Fruit fly (Drosophila melanogaster) whole organism, embryonic: ENCODE measurements around the gene CG15537.

ENCODE experiments used
- B-H2 ChIP-seq: fragments of 200-800 bp; sonication (Bioruptor generic); optimal IDR thresholded peaks from 2 replicates; lab custom pipeline; 2018; ENCODE audit warnings: missing biosample characterization, mild to moderate bottlenecking, missing genetic modification characterization
- CG10431 ChIP-seq: fragments of 200-800 bp; sonication (Bioruptor generic); optimal IDR thresholded peaks from 3 replicates; lab custom pipeline; 2018; ENCODE audit warnings: missing biosample characterization, mild to moderate bottlenecking, missing genetic modification characterization
- CG12071 ChIP-seq: fragments of 200-800 bp; sonication (Bioruptor generic); optimal IDR thresholded peaks from 3 replicates; lab custom pipeline; 2018; ENCODE audit warnings: missing biosample characterization, mild to moderate bottlenecking, missing genetic modification characterization
- CG15479 ChIP-seq: fragments of 200-800 bp; sonication (Bioruptor generic); optimal IDR thresholded peaks from 3 replicates; lab custom pipeline; 2019; ENCODE audit warnings: missing biosample characterization, mild to moderate bottlenecking, missing genetic modification characterization, moderate library complexity
- CG15696 ChIP-seq: fragments of 200-800 bp; sonication (Bioruptor generic); optimal IDR thresholded peaks from 2 replicates; lab custom pipeline; 2019; ENCODE audit warnings: missing biosample characterization, mild to moderate bottlenecking, missing genetic modification characterization, moderate library complexity
- CG1603 ChIP-seq: fragments of 200-800 bp; sonication (Bioruptor generic); optimal IDR thresholded peaks from 2 replicates; lab custom pipeline; 2019; ENCODE audit warnings: missing biosample characterization, mild to moderate bottlenecking, missing genetic modification characterization, moderate library complexity
- CG16863 ChIP-seq: fragments of 200-800 bp; sonication (Bioruptor generic); optimal IDR thresholded peaks from 3 replicates; lab custom pipeline; 2016; ENCODE audit warnings: missing biosample characterization, missing genetic modification characterization
- CG1792 ChIP-seq: fragments of 200-800 bp; sonication (Bioruptor generic); optimal IDR thresholded peaks from 2 replicates; lab custom pipeline; 2016; ENCODE audit warnings: missing biosample characterization, missing genetic modification characterization
- CG2116 ChIP-seq: fragments of 200-800 bp; sonication (Bioruptor generic); optimal IDR thresholded peaks from 3 replicates; lab custom pipeline; 2018; ENCODE audit warnings: missing biosample characterization, mild to moderate bottlenecking, missing genetic modification characterization
- CG30020 ChIP-seq: fragments of 200-800 bp; optimal IDR thresholded peaks from 2 replicates; lab custom pipeline; 2019; ENCODE audit warnings: missing biosample characterization, mild to moderate bottlenecking, missing genetic modification characterization, moderate library complexity
- CG3163 ChIP-seq: fragments of 200-800 bp; sonication (Bioruptor generic); optimal IDR thresholded peaks from 3 replicates; lab custom pipeline; 2016; ENCODE audit warnings: missing biosample characterization, missing genetic modification characterization
- CG3281 ChIP-seq: fragments of 200-800 bp; sonication (Bioruptor generic); optimal IDR thresholded peaks from 3 replicates; lab custom pipeline; 2017; ENCODE audit warnings: missing biosample characterization, mild to moderate bottlenecking, missing genetic modification characterization
- CG34422 ChIP-seq: fragments of 200-800 bp; sonication (Bioruptor generic); IDR thresholded peaks from 3 replicates; pipeline ENCODE4 v1.3.6; 2022; ENCODE audit warnings: missing biosample characterization, missing genetic modification characterization
- CG4404 ChIP-seq: fragments of 200-800 bp; sonication (Bioruptor generic); IDR thresholded peaks from 2 replicates; pipeline ENCODE4 v1.3.6; 2022; ENCODE audit warnings: missing biosample characterization, missing genetic modification characterization
- CG4854 ChIP-seq: fragments of 200-800 bp; sonication (Bioruptor generic); optimal IDR thresholded peaks from 2 replicates; lab custom pipeline; 2016; ENCODE audit warnings: missing biosample characterization, missing genetic modification characterization, inconsistent platforms
- CG7839 ChIP-seq: fragments of 200-800 bp; sonication (Bioruptor generic); optimal IDR thresholded peaks from 3 replicates; lab custom pipeline; 2018; ENCODE audit warnings: missing biosample characterization, mild to moderate bottlenecking, missing genetic modification characterization, moderate library complexity
- CG7928 ChIP-seq: fragments of 200-800 bp; sonication (Bioruptor generic); optimal IDR thresholded peaks from 2 replicates; lab custom pipeline; 2017; ENCODE audit warnings: missing biosample characterization, mild to moderate bottlenecking, missing genetic modification characterization
- Dfd ChIP-seq, 2 experiments: fragments of >200 bp; optimal IDR thresholded peaks; 2 replicates each; lab custom pipeline; 2017; ENCODE audit warnings: missing biosample characterization in 2 of 2, missing genetic modification characterization in 2 of 2
- E2f2 ChIP-seq: fragments of 200-800 bp; sonication (Bioruptor generic); IDR thresholded peaks from 2 replicates; pipeline ENCODE4 v1.3.6; 2022; ENCODE audit warnings: missing biosample characterization, missing genetic modification characterization
- GATAe ChIP-seq: fragments of 200-800 bp; sonication (Bioruptor generic); conservative IDR thresholded peaks from 2 replicates; pipeline ENCODE4 v1.3.6; 2022; ENCODE audit warnings: missing biosample characterization, missing genetic modification characterization
- H2.0 ChIP-seq: fragments of 200-800 bp; sonication (Bioruptor generic); IDR thresholded peaks from 2 replicates; pipeline ENCODE4 v1.3.6; 2022; ENCODE audit warnings: missing biosample characterization, missing genetic modification characterization
- HLH3B ChIP-seq: fragments of 200-800 bp; sonication (Bioruptor generic); IDR thresholded peaks from 2 replicates; pipeline ENCODE4 v1.3.6; 2022; ENCODE audit warnings: missing biosample characterization, missing genetic modification characterization
- Hey ChIP-seq: fragments of 200-800 bp; sonication (Bioruptor generic); optimal IDR thresholded peaks from 3 replicates; lab custom pipeline; 2018; ENCODE audit warnings: missing biosample characterization, mild to moderate bottlenecking, missing genetic modification characterization
- Hmr ChIP-seq: fragments of 200-800 bp; sonication (Bioruptor generic); optimal IDR thresholded peaks from 3 replicates; lab custom pipeline; 2017; ENCODE audit warnings: mild to moderate bottlenecking, missing biosample characterization, missing genetic modification reagents, missing genetic modification characterization
- Lpt ChIP-seq: fragments of >200 bp; optimal IDR thresholded peaks from 2 replicates; lab custom pipeline; 2018; ENCODE audit warnings: missing biosample characterization, missing genetic modification characterization
- Oaz ChIP-seq: fragments of 200-800 bp; sonication (Bioruptor generic); IDR thresholded peaks from 2 replicates; pipeline ENCODE4 v1.3.6; 2022; ENCODE audit warnings: missing biosample characterization, missing genetic modification characterization
- Opbp ChIP-seq: fragments of 200-800 bp; sonication (Bioruptor generic); IDR thresholded peaks from 3 replicates; pipeline ENCODE4 v1.3.6; 2022; ENCODE audit warnings: missing biosample characterization, missing genetic modification characterization; ENCODE audit not compliant: partially characterized antibody
- PHDP ChIP-seq: fragments of 200-800 bp; sonication (Bioruptor generic); optimal IDR thresholded peaks from 3 replicates; lab custom pipeline; 2018; ENCODE audit warnings: missing biosample characterization, mild to moderate bottlenecking, missing genetic modification characterization, moderate library complexity
- Pdp1 ChIP-seq, 2 experiments: fragments of 200-800 bp; sonication (Bioruptor generic); optimal IDR thresholded peaks; 3 replicates each; lab custom pipeline; 2016; ENCODE audit warnings: missing biosample characterization in 2 of 2, missing genetic modification characterization in 2 of 2, mild to moderate bottlenecking in 1 of 2, moderate library complexity in 1 of 2
- Rx ChIP-seq: fragments of 200-800 bp; sonication (Bioruptor generic); IDR thresholded peaks from 2 replicates; pipeline ENCODE4 v1.3.6; 2022; ENCODE audit warnings: missing biosample characterization, missing genetic modification characterization
- Sry-δ ChIP-seq: fragments of 200-800 bp; sonication (Bioruptor generic); optimal IDR thresholded peaks from 2 replicates; lab custom pipeline; 2016; ENCODE audit warnings: missing biosample characterization, missing genetic modification characterization
- ab ChIP-seq: fragments of 200-800 bp; sonication (Bioruptor generic); optimal IDR thresholded peaks from 2 replicates; lab custom pipeline; 2016; ENCODE audit warnings: missing biosample characterization, missing genetic modification characterization
- bsh ChIP-seq, 2 experiments: fragments of 200-800 bp; sonication (Bioruptor generic); optimal IDR thresholded peaks; 2 replicates each; lab custom pipeline; 2017 to 2018; ENCODE audit warnings: mild to moderate bottlenecking in 2 of 2, missing biosample characterization in 2 of 2, missing genetic modification characterization in 2 of 2, moderate library complexity in 1 of 2
- chn ChIP-seq: fragments of 200-800 bp; sonication (Bioruptor generic); optimal IDR thresholded peaks from 2 replicates; lab custom pipeline; 2016; ENCODE audit warnings: missing biosample characterization, missing genetic modification characterization
- gcm ChIP-seq: fragments of 200-800 bp; sonication (Bioruptor generic); optimal IDR thresholded peaks from 2 replicates; lab custom pipeline; 2019; ENCODE audit warnings: missing biosample characterization, mild to moderate bottlenecking, missing genetic modification characterization, moderate library complexity
- gcm2 ChIP-seq: fragments of 200-800 bp; sonication (Bioruptor generic); optimal IDR thresholded peaks from 2 replicates; lab custom pipeline; 2016; ENCODE audit warnings: missing biosample characterization, missing genetic modification characterization
- kah ChIP-seq: fragments of 200-800 bp; sonication (Bioruptor generic); optimal IDR thresholded peaks from 2 replicates; lab custom pipeline; 2018; ENCODE audit warnings: missing biosample characterization, mild to moderate bottlenecking, missing genetic modification characterization
- lbe ChIP-seq: fragments of 200-800 bp; sonication (Bioruptor generic); optimal IDR thresholded peaks from 2 replicates; lab custom pipeline; 2016; ENCODE audit warnings: missing biosample characterization, mild to moderate bottlenecking, missing genetic modification characterization
- lola ChIP-seq, 3 experiments: fragments of >200 bp in 2 of 3; fragments of 200-800 bp in 1 of 3; sonication (Bioruptor generic) in 1 of 3; optimal IDR thresholded peaks; 2 replicates each; lab custom pipeline; 2017 to 2019; ENCODE audit warnings: missing biosample characterization in 3 of 3, missing genetic modification characterization in 3 of 3, mild to moderate bottlenecking in 1 of 3, moderate library complexity in 1 of 3
- mirr ChIP-seq: fragments of 200-800 bp; sonication (Bioruptor generic); optimal IDR thresholded peaks from 3 replicates; lab custom pipeline; 2018; ENCODE audit warnings: missing biosample characterization, mild to moderate bottlenecking, missing genetic modification characterization
- nerfin-1 ChIP-seq: fragments of 200-800 bp; sonication (Bioruptor generic); optimal IDR thresholded peaks from 3 replicates; lab custom pipeline; 2019; ENCODE audit warnings: missing biosample characterization, mild to moderate bottlenecking, missing genetic modification characterization, moderate library complexity
- nom ChIP-seq: fragments of 200-800 bp; sonication (Bioruptor generic); optimal IDR thresholded peaks from 2 replicates; lab custom pipeline; 2017; ENCODE audit warnings: missing biosample characterization, missing genetic modification characterization, mild to moderate bottlenecking, moderate library complexity, missing genetic modification reagents
- pho ChIP-seq: fragments of 200-800 bp; sonication (Bioruptor generic); optimal IDR thresholded peaks from 2 replicates; lab custom pipeline; 2016; ENCODE audit warnings: missing biosample characterization, missing genetic modification characterization
- pros ChIP-seq: fragments of 200-800 bp; sonication (Bioruptor generic); optimal IDR thresholded peaks from 3 replicates; lab custom pipeline; 2019; ENCODE audit warnings: missing biosample characterization, mild to moderate bottlenecking, missing genetic modification characterization, moderate library complexity
- ro ChIP-seq: fragments of 200-800 bp; sonication (Bioruptor generic); IDR thresholded peaks from 2 replicates; pipeline ENCODE4 v1.3.6; 2022; ENCODE audit warnings: missing biosample characterization, missing genetic modification characterization
- row ChIP-seq: fragments of 200-800 bp; sonication (Bioruptor generic); IDR thresholded peaks from 3 replicates; pipeline ENCODE4 v1.3.6; 2022; ENCODE audit warnings: missing biosample characterization, missing genetic modification characterization
- sens-2 ChIP-seq: fragments of 200-800 bp; sonication (Bioruptor generic); IDR thresholded peaks from 2 replicates; pipeline ENCODE4 v1.3.6; 2022; ENCODE audit warnings: missing biosample characterization, missing genetic modification characterization
- tin ChIP-seq: fragments of 200-800 bp; sonication (Bioruptor generic); optimal IDR thresholded peaks from 3 replicates; lab custom pipeline; 2016; ENCODE audit warnings: missing biosample characterization, missing genetic modification characterization
- tup ChIP-seq: fragments of 200-800 bp; sonication (Bioruptor generic); optimal IDR thresholded peaks from 2 replicates; lab custom pipeline; 2016; ENCODE audit warnings: missing biosample characterization, mild to moderate bottlenecking, missing genetic modification characterization, moderate library complexity

CG15537 gene

DNA sequence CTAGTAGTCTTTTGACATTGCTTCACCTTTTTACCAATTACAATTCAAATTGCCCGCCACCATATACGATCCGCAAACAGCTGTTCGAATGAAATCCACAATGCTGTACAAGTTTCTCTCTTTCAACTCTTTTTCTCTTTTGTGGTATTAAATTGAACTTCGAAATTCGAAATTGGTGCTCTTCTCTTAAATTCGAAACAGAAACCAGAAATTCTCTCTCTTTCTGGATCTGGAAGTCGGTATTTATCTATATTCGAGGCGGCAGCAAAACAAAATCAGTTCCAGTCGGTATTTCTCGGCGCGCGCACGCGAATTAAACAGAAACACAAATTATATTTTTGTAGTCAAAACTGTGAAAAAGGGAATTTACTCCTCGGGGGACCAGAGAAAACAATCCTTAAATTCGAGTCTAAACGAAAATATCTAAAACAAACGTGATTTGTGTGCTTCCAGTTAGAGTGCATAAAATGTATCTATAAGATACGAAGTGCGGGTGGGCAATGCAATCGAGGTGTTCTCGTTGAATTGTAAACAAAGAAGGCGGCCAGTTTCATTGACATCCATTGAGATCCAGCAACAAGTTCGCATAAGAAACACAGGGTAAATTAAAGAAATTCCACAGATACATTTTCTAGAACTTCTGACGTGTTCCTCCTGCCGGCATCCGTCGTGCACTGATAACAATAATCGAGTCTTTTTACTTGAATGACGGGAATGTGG, 22.5 kb upstream of the CG15537 start, which contains the start of gene PH4alphaEFB (continued):
- TF ChIP-seq CG1792 (GFP tag; lab: Kevin White, UChicago): no peak
- TF ChIP-seq CG30020 (tag; lab: Kevin White, UChicago): peak; percentile 7
- TF ChIP-seq CG7839 (tag; lab: Kevin White, UChicago): peak; percentile 12
- no peak for TF ChIP-seq CG16863 (GFP tag; lab: Kevin White, UChicago)
- TF ChIP-seq mirr (GFP tag; lab: Kevin White, UChicago): peak; percentile 14
- TF ChIP-seq HLH3B (GFP tag; lab: Robert Waterston, UW): no peak
- no peak for TF ChIP-seq GATAe (GFP tag; lab: Robert Waterston, UW)
- peak; percentile 56 for TF ChIP-seq nerfin-1 (tag; lab: Kevin White, UChicago)
- TF ChIP-seq Pdp1 (GFP tag; optimal IDR thresholded peaks at IDR 0.05; lab: Kevin White, UChicago): no peak
- no peak for TF ChIP-seq CG2116
- TF ChIP-seq lbe (GFP tag; lab: Kevin White, UChicago): peak; percentile 47
- TF ChIP-seq Hey (tag; lab: Kevin White, UChicago): no peak
- TF ChIP-seq Rx (GFP tag; lab: Robert Waterston, UW): no peak
- TF ChIP-seq bsh (GFP tag; optimal IDR thresholded peaks at IDR 0.05; lab: Kevin White, UChicago): no peak
- TF ChIP-seq CG10431 (GFP tag; lab: Kevin White, UChicago): peak; percentile 5
- TF ChIP-seq Oaz (GFP tag; lab: Robert Waterston, UW): no peak
- 0 out of 3 replicates have a peak, but pooled peaks have one; percentile 22 for TF ChIP-seq Opbp
- TF ChIP-seq kah (GFP tag; lab: Kevin White, UChicago): no peak
- TF ChIP-seq CG4404 (GFP tag; lab: Robert Waterston, UW): no peak
- peak; percentile 64 for TF ChIP-seq gcm
- TF ChIP-seq CG3281 (GFP tag; lab: Kevin White, UChicago): no peak
- TF ChIP-seq sens-2 (GFP tag; lab: Robert Waterston, UW): peak; percentile 33; the same call in 1 of the 2 replicates
- TF ChIP-seq ro (GFP tag; lab: Robert Waterston, UW): no peak
- peak; percentile 57 for TF ChIP-seq nom
- no peak for TF ChIP-seq CG4854 (GFP tag; lab: Kevin White, UChicago)
- no peak for TF ChIP-seq CG15479 (GFP tag; lab: Kevin White, UChicago)
- peak; percentile 99 for TF ChIP-seq CG3163 (GFP tag; lab: Kevin White, UChicago)
- peak; percentile 7 for TF ChIP-seq B-H2 (GFP tag; lab: Kevin White, UChicago)
- no peak for TF ChIP-seq Sry-δ (GFP tag; lab: Kevin White, UChicago)
- no peak for TF ChIP-seq Lpt
- no peak for TF ChIP-seq tup (GFP tag; lab: Kevin White, UChicago)
- TF ChIP-seq chn (GFP tag; lab: Kevin White, UChicago): no peak
- peak; percentile 56; the same call in 2 of the 3 replicates for TF ChIP-seq CG34422 (GFP tag; lab: Robert Waterston, UW)
- no peak for TF ChIP-seq ab
- no peak for TF ChIP-seq H2.0 (GFP tag; lab: Robert Waterston, UW)
- TF ChIP-seq E2f2 (GFP tag; lab: Robert Waterston, UW): peak; percentile 92
- no peak for TF ChIP-seq row (GFP tag; lab: Robert Waterston, UW)
- no peak for TF ChIP-seq CG1603 (tag; lab: Kevin White, UChicago)
- no peak for TF ChIP-seq tin
- peak; percentile 0 for TF ChIP-seq Hmr (GFP tag; lab: Kevin White, UChicago)
- TF ChIP-seq CG12071 (GFP tag; lab: Kevin White, UChicago): no peak
- TF ChIP-seq Dfd (GFP tag; optimal IDR thresholded peaks at IDR 0.05; lab: Kevin White, UChicago): no peak
- TF ChIP-seq gcm2 (GFP tag; lab: Kevin White, UChicago): no peak
- TF ChIP-seq CG15696 (tag; lab: Kevin White, UChicago): no peak
- no peak for TF ChIP-seq lola (GFP tag; optimal IDR thresholded peaks at IDR 0.05; lab: Kevin White, UChicago)
- no peak for TF ChIP-seq pho (GFP tag; lab: Kevin White, UChicago)
- no peak for TF ChIP-seq PHDP
- no peak for TF ChIP-seq CG7928 (GFP tag; lab: Kevin White, UChicago)
- peak; percentile 65 for TF ChIP-seq pros
